Worm (Caenorhabditis elegans): ENCODE results near the gene hach-1.

DNA sequence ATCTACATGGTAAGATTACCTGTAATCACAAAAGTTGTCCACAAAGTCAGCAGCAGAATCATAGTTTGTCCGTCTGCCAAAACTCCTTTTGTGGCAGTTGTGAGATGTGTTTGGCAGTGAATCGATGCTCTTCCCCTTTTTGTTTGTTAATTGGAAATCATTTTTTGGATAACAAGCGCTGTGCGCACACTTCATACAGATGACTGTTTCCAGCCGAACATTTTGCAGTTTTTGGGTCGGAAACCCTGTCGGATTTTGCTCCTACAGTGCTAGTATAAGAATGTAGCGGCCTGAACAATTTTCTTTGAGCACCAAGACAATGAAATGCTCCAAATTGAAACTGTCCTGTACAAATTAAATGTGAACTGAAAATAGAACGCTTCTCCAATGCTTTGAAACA lies 46.6 kb upstream of the hach-1 start, which contains the start of gene D1044.7:
- TF ChIP-seq lin-13 (GFP tag; optimal IDR thresholded peaks at IDR 0.05) (no peak), ces-1 (GFP tag; optimal IDR thresholded peaks at IDR 0.05) (no peak), nhr-25 (tag; optimal IDR thresholded peaks at IDR 0.05; ENCODE audit: borderline replicate concordance, insufficient read depth) (no peak), snpc-4 (tag; optimal IDR thresholded peaks at IDR 0.05) (no peak), F37D6.2 (tag; optimal IDR thresholded peaks at IDR 0.05) (no peak), lir-3 (tag; optimal IDR thresholded peaks at IDR 0.05) (no peak), F49E8.2 (tag; optimal IDR thresholded peaks at IDR 0.05; ENCODE audit: borderline replicate concordance) (no peak), unc-39 (tag; optimal IDR thresholded peaks at IDR 0.05) (no peak), unc-62 (GFP tag; optimal IDR thresholded peaks at IDR 0.05 in 1 of 2) (peak in 1 of 2 experiments; percentile 63), unc-62 (tag; optimal IDR thresholded peaks at IDR 0.05) (no peak), mdl-1 (tag; optimal IDR thresholded peaks at IDR 0.05) (no peak), mep-1 (tag; optimal IDR thresholded peaks at IDR 0.05) (no peak), dmd-8 (GFP tag; IDR thresholded peaks at IDR 0.05) (no peak), skn-1 (tag; optimal IDR thresholded peaks at IDR 0.05) (no peak)

Measured in whole organism, L4 larva.